Worm (Caenorhabditis elegans) whole organism, L3 larva: Measurements from ENCODE around the gene sru-37.

Source experiments
- R02D3.7 ChIP-seq: fragments of 150-350 bp; optimal IDR thresholded peaks from 2 replicates; lab custom pipeline; 2014; ENCODE audit warnings: missing biosample characterization, missing genetic modification characterization
- ZK546.5 ChIP-seq: sonication (generic microtip); optimal IDR thresholded peaks from 2 replicates; lab custom pipeline; 2017; ENCODE audit warnings: missing biosample characterization, missing genetic modification characterization
- aly-2 ChIP-seq: fragments of 150-350 bp; optimal IDR thresholded peaks from 2 replicates; lab custom pipeline; 2014; ENCODE audit warnings: missing biosample characterization, missing genetic modification characterization
- ceh-16 ChIP-seq: sonication (generic microtip); optimal IDR thresholded peaks from 2 replicates; lab custom pipeline; 2017; ENCODE audit warnings: missing biosample characterization, missing genetic modification characterization
- ceh-28 ChIP-seq: fragments of 150-350 bp; optimal IDR thresholded peaks from 2 replicates; lab custom pipeline; 2014; ENCODE audit warnings: missing biosample characterization, missing genetic modification reagents, missing genetic modification characterization
- ceh-9 ChIP-seq: sonication (generic microtip); optimal IDR thresholded peaks from 2 replicates; lab custom pipeline; 2018; ENCODE audit warnings: missing biosample characterization, missing genetic modification characterization
- egl-27 ChIP-seq: sonication (generic microtip); optimal IDR thresholded peaks from 4 replicates; lab custom pipeline; 2017; ENCODE audit warnings: missing biosample characterization, missing genetic modification reagents, missing genetic modification characterization
- egl-5 ChIP-seq: fragments of 150-350 bp; optimal IDR thresholded peaks from 2 replicates; lab custom pipeline; 2017; ENCODE audit warnings: missing biosample characterization, missing genetic modification reagents, missing genetic modification characterization, inconsistent platforms
- elt-2 ChIP-seq: sonication (generic microtip); optimal IDR thresholded peaks from 2 replicates; lab custom pipeline; 2016; ENCODE audit warnings: missing genetic modification reagents, mild to moderate bottlenecking, missing genetic modification characterization, missing compliant biosample characterization
- eor-1 ChIP-seq, 2 experiments: fragments of 150-350 bp; optimal IDR thresholded peaks; 2 replicates each; lab custom pipeline; 2014 to 2018; ENCODE audit warnings: missing biosample characterization in 2 of 2, missing genetic modification characterization in 2 of 2
- fkh-10 ChIP-seq: sonication (generic microtip); optimal IDR thresholded peaks from 2 replicates; lab custom pipeline; 2017; ENCODE audit warnings: missing biosample characterization, missing genetic modification reagents, missing genetic modification characterization
- fkh-2 ChIP-seq: fragments of 150-350 bp; optimal IDR thresholded peaks from 2 replicates; lab custom pipeline; 2014; ENCODE audit warnings: missing biosample characterization, missing genetic modification reagents, missing genetic modification characterization
- fos-1 ChIP-seq: fragments of 150-350 bp; optimal IDR thresholded peaks from 2 replicates; lab custom pipeline; 2014; ENCODE audit warnings: missing biosample characterization, missing genetic modification characterization
- hmg-11 ChIP-seq: sonication (generic microtip); optimal IDR thresholded peaks from 2 replicates; lab custom pipeline; 2016; ENCODE audit warnings: missing genetic modification characterization, missing compliant biosample characterization
- lin-39 ChIP-seq: fragments of 150-350 bp; optimal IDR thresholded peaks from 2 replicates; lab custom pipeline; 2018; ENCODE audit warnings: missing biosample characterization, missing genetic modification reagents, missing genetic modification characterization
- lsy-12 ChIP-seq: sonication (generic microtip); optimal IDR thresholded peaks from 2 replicates; lab custom pipeline; 2016; ENCODE audit warnings: mild to moderate bottlenecking, missing genetic modification characterization, missing compliant biosample characterization
- mdl-1 ChIP-seq: fragments of 150-350 bp; optimal IDR thresholded peaks from 2 replicates; lab custom pipeline; 2014; ENCODE audit warnings: missing biosample characterization, missing genetic modification characterization
- mml-1 ChIP-seq: fragments of 150-350 bp; sonication (generic microtip); optimal IDR thresholded peaks from 3 replicates; lab custom pipeline; 2014; ENCODE audit warnings: missing biosample characterization, missing genetic modification characterization
- nfya-1 ChIP-seq: sonication (generic microtip); optimal IDR thresholded peaks from 2 replicates; lab custom pipeline; 2017; ENCODE audit warnings: missing genetic modification characterization, mild to moderate bottlenecking, missing compliant biosample characterization, antibody characterized with exemption, moderate library complexity; ENCODE audit not compliant: insufficient read depth
- nhr-237 ChIP-seq: fragments of 150-350 bp; optimal IDR thresholded peaks from 2 replicates; lab custom pipeline; 2014; ENCODE audit warnings: missing biosample characterization, missing genetic modification characterization
- nhr-28 ChIP-seq: fragments of 150-350 bp; optimal IDR thresholded peaks from 2 replicates; lab custom pipeline; 2014; ENCODE audit warnings: missing biosample characterization, missing genetic modification characterization
- nhr-43 ChIP-seq: sonication (generic microtip); optimal IDR thresholded peaks from 2 replicates; lab custom pipeline; 2016; ENCODE audit warnings: mild to moderate bottlenecking, missing genetic modification characterization, missing compliant biosample characterization; ENCODE audit not compliant: poor library complexity, severe bottlenecking
- nhr-67 ChIP-seq: fragments of 150-350 bp; optimal IDR thresholded peaks from 2 replicates; lab custom pipeline; 2014; ENCODE audit warnings: missing biosample characterization, missing genetic modification characterization
- nhr-77 ChIP-seq: fragments of 150-350 bp; optimal IDR thresholded peaks from 2 replicates; lab custom pipeline; 2014; ENCODE audit warnings: missing biosample characterization, missing genetic modification characterization
- pha-4 ChIP-seq: fragments of 150-350 bp; optimal IDR thresholded peaks from 2 replicates; lab custom pipeline; 2014; ENCODE audit warnings: missing biosample characterization, missing genetic modification reagents, missing genetic modification characterization
- pqm-1 ChIP-seq: fragments of 150-350 bp; optimal IDR thresholded peaks from 2 replicates; lab custom pipeline; 2017; ENCODE audit warnings: missing biosample characterization, missing genetic modification characterization, inconsistent platforms
- sea-2 ChIP-seq: fragments of 150-350 bp; sonication (generic microtip); optimal IDR thresholded peaks from 4 replicates; lab custom pipeline; 2014; ENCODE audit warnings: missing biosample characterization, missing genetic modification reagents, missing genetic modification characterization
- unc-39 ChIP-seq: sonication (generic microtip); optimal IDR thresholded peaks from 4 replicates; lab custom pipeline; 2017; ENCODE audit warnings: missing biosample characterization, missing genetic modification characterization
- unc-62 ChIP-seq: fragments of 150-350 bp; sonication (generic microtip); optimal IDR thresholded peaks from 4 replicates; lab custom pipeline; 2014; ENCODE audit warnings: missing biosample characterization, missing genetic modification reagents, missing genetic modification characterization
- ztf-11 ChIP-seq: fragments of 150-350 bp; optimal IDR thresholded peaks from 2 replicates; lab custom pipeline; 2014; ENCODE audit warnings: missing biosample characterization, missing genetic modification characterization

The sru-37 gene

ce11 chrV:9816390-9816789 lies 11.1 kb downstream of the sru-37 start, which contains the start of gene sru-31:
Gene sru-31, plus strand, starts transcription at chrV:9816690.
- no peak for TF ChIP-seq pha-4
- TF ChIP-seq nhr-28 (tag; lab: Kevin White, UChicago), result no peak
- TF ChIP-seq nfya-1 (tag; lab: Kevin White, UChicago), result no peak
- TF ChIP-seq fkh-10, result no peak

- no peak for TF ChIP-seq unc-39 (tag; lab: Kevin White, UChicago)
These were observed 16.5 kb downstream of the sru-37 start, which contains the start of gene str-193 for ce11 chrV:9821724-9822123. Gene str-193, minus strand, starts transcription at chrV:9821824.

DNA sequence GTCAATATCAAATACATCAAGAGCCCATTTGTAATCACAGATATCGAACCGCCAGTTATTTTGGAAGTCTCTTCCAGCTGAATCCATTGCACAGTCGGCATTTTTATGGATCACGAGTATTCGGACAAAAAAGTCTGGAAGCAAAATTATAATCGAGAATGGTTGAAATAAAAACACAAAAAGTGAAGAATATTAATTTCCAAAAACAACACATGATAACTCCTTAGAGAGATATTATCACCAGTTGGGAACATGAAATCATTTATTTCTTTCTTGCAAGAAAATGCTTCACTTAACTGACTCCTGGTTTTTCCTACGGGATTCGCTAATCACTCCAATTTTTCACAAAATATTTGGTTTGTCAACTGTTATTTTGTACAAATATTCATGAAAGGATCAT lies 18.9 kb downstream of the sru-37 start, which contains the start of gene str-2:
str-2 (minus strand) TSS at position 101 of the 400 bp plus-strand sequence.
- no peak for TF ChIP-seq R02D3.7
- TF ChIP-seq fkh-2 (tag; lab: Kevin White, UChicago), result no peak
- TF ChIP-seq egl-5 (tag; lab: Kevin White, UChicago), result no peak
- TF ChIP-seq ZK546.5 (tag; lab: Kevin White, UChicago), result no peak

- TF ChIP-seq ceh-16, result no peak
- TF ChIP-seq nhr-43, result no peak
- no peak for TF ChIP-seq elt-2 (tag; lab: Kevin White, UChicago)
- no peak for TF ChIP-seq sea-2 (GFP tag; lab: Kevin White, UChicago)
- TF ChIP-seq aly-2 (tag; lab: Kevin White, UChicago), result no peak
- TF ChIP-seq ztf-11 (tag; lab: Kevin White, UChicago), result no peak
- no peak for TF ChIP-seq mml-1 (tag; lab: Kevin White, UChicago)
- TF ChIP-seq hmg-11 (tag; lab: Kevin White, UChicago), result no peak
- TF ChIP-seq R02D3.7, result no peak
- TF ChIP-seq fos-1, result no peak
- TF ChIP-seq fkh-2 (tag; lab: Kevin White, UChicago), result no peak
These were observed 28.6 kb downstream of the sru-37 start, which contains the start of gene sru-40 for ce11 chrV:9833900-9834299. Gene sru-40, minus strand, starts transcription at chrV:9834000.

DNA sequence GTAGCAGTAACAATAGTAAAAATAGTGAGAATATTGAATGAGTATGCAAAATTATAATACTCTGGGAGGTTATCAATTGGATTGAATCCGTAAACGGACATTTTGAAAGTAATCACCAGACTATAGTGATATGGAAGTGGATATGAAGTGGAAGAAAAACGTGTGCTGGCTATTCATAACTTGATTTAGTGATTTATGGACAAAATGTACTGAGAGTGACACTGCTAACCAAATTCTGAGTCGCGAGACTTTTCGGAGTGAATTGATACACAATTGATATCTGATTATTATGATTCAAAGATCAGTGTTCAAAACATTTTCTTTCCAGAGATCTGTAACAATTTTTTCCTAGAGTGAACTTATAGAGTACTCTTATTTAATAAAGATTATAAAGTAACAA lies 30.7 kb downstream of the sru-37 start, which contains the start of gene sru-38:
sru-38 (minus strand) TSS at position 101 of the 400 bp plus-strand sequence.
- TF ChIP-seq fkh-2 (tag; lab: Kevin White, UChicago), result no peak
- no peak for TF ChIP-seq ceh-9 (tag; lab: Kevin White, UChicago)
- TF ChIP-seq ceh-28 (tag; lab: Kevin White, UChicago), result no peak
- TF ChIP-seq ztf-11 (tag; lab: Kevin White, UChicago), result no peak
- TF ChIP-seq mdl-1 (tag; lab: Kevin White, UChicago), result no peak
- no peak for TF ChIP-seq lsy-12 (tag; lab: Kevin White, UChicago)

- no peak for TF ChIP-seq ceh-9 (tag; lab: Kevin White, UChicago)
- TF ChIP-seq egl-27 (tag; lab: Kevin White, UChicago), result no peak
- no peak for TF ChIP-seq fos-1
- no peak for TF ChIP-seq unc-62 (GFP tag; lab: Kevin White, UChicago)
- TF ChIP-seq aly-2 (tag; lab: Kevin White, UChicago), result no peak
- TF ChIP-seq pha-4, result no peak
- no peak for TF ChIP-seq elt-2 (tag; lab: Kevin White, UChicago)
- TF ChIP-seq lin-39, result no peak
- TF ChIP-seq eor-1 (tag; optimal IDR thresholded peaks at IDR 0.05; lab: Kevin White, UChicago), result no peak
- no peak for TF ChIP-seq ceh-28 (tag; lab: Kevin White, UChicago)
- no peak for TF ChIP-seq nhr-28 (tag; lab: Kevin White, UChicago)
- TF ChIP-seq ceh-16, result no peak
- TF ChIP-seq pqm-1 (tag; lab: Kevin White, UChicago), result no peak
- TF ChIP-seq nhr-77 (tag; lab: Kevin White, UChicago), result no peak
- TF ChIP-seq nhr-67 (tag; lab: Kevin White, UChicago), result no peak
- no peak for TF ChIP-seq R02D3.7
- TF ChIP-seq nhr-237 (tag; lab: Kevin White, UChicago), result no peak
- TF ChIP-seq, all 47 proteins: peak for 0
These were observed 32.4 kb downstream of the sru-37 start, which contains the start of gene srsx-21 for ce11 chrV:9837679-9838078. Gene srsx-21, plus strand, starts transcription at chrV:9837979.
